Worm (Caenorhabditis elegans) whole organism, L3 larva: Measurements from ENCODE around the gene appg-2.

Source experiments
- ceh-16 ChIP-seq: sonication (generic microtip); optimal IDR thresholded peaks from 2 replicates; lab custom pipeline; 2017; ENCODE audit warnings: missing biosample characterization, missing genetic modification characterization
- mdl-1 ChIP-seq: fragments of 150-350 bp; optimal IDR thresholded peaks from 2 replicates; lab custom pipeline; 2014; ENCODE audit warnings: missing biosample characterization, missing genetic modification characterization
- tbx-2 ChIP-seq: sonication (generic microtip); optimal IDR thresholded peaks from 2 replicates; lab custom pipeline; 2016; ENCODE audit warnings: mild to moderate bottlenecking, missing genetic modification characterization, missing compliant biosample characterization
- unc-62 ChIP-seq: fragments of 150-350 bp; sonication (generic microtip); optimal IDR thresholded peaks from 4 replicates; lab custom pipeline; 2014; ENCODE audit warnings: missing biosample characterization, missing genetic modification reagents, missing genetic modification characterization
- zag-1 ChIP-seq: fragments of 150-350 bp; optimal IDR thresholded peaks from 2 replicates; lab custom pipeline; 2014; ENCODE audit warnings: missing biosample characterization, missing genetic modification characterization

- TF ChIP-seq zag-1 = no peak
- TF ChIP-seq tbx-2 (tag; lab: Kevin White, UChicago) = no peak
- no peak for TF ChIP-seq ceh-16 (tag; lab: Kevin White, UChicago)
- TF ChIP-seq mdl-1 (tag; lab: Kevin White, UChicago) = no peak
- no peak for TF ChIP-seq unc-62 (GFP tag; lab: Kevin White, UChicago)
Measured at ce11 chrII:8769375-8769774, 31.6 kb upstream of the appg-2 start.
